Worm (Caenorhabditis elegans): Measurements from ENCODE around the gene snx-17.

snx-17 gene

DNA sequence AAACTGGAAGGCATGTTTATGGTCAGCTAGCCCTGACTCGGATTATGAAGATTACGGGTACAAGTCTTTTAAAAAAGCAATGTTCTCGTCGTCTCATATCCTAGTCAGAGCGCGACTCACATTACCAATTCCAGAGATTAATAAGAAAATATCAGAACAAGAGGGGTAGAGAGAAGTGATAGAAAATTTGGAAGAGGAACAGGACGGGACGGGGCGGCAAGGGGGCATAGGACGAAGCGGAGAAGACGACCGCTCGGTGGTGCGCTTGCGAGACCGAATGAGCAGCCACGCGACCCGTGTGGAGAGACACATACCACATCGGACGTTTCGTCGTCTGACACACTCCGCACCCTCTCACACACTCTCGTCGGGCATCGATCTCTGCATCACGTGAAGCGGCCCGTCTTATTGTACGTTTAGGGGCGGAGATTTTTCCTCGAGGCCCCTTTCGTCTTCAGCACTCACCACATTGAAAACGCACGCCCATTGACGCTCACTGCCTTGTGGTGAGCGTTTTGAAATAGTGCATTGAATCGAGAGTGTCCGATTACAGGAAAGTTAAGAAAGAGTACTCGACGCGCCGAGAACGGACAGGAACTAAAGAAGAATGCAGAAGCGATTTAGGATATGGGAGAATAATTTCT, 23.0 kb upstream of the snx-17 start (continued):
- TF ChIP-seq let-607 (tag; optimal IDR thresholded peaks at IDR 0.05): peak; percentile 53 to 90
- TF ChIP-seq F37B4.10 (GFP tag; IDR thresholded peaks at IDR 0.05): no peak
- TF ChIP-seq somi-1 (GFP tag; optimal IDR thresholded peaks at IDR 0.05): peak; percentile 90
- peak; percentile 53 for TF ChIP-seq B0035.1 (tag; optimal IDR thresholded peaks at IDR 0.05)
- peak; percentile 90 for TF ChIP-seq gei-17 (GFP tag; optimal IDR thresholded peaks at IDR 0.05)
- TF ChIP-seq F39B2.1 (GFP tag; IDR thresholded peaks at IDR 0.05): no peak
- peak; percentile 77 for TF ChIP-seq attf-5 (GFP tag; optimal IDR thresholded peaks at IDR 0.05)
- peak; percentile 97 for TF ChIP-seq ama-1 (optimal IDR thresholded peaks at IDR 0.05)
- TF ChIP-seq ama-1 (GFP tag; optimal IDR thresholded peaks at IDR 0.05): peak in 1 of 2 experiments; percentile 63
- TF ChIP-seq aptf-3 (GFP tag; IDR thresholded peaks at IDR 0.05): no peak
- no peak for TF ChIP-seq F49E8.2 (tag; optimal IDR thresholded peaks at IDR 0.05; ENCODE audit: insufficient read depth)
- no peak for TF ChIP-seq nhr-179 (tag; optimal IDR thresholded peaks at IDR 0.05)
- peak; percentile 95 for TF ChIP-seq ets-4 (GFP tag; optimal IDR thresholded peaks at IDR 0.05)
- TF ChIP-seq Y79H2A.3 (GFP tag; conservative IDR thresholded peaks at IDR 0.05): no peak
- peak; percentile 13 for TF ChIP-seq ztf-3 (GFP tag; optimal IDR thresholded peaks at IDR 0.05)
- 0 out of 2 replicates have a peak, but pooled peaks have one; percentile 49 for TF ChIP-seq ceh-58 (GFP tag; IDR thresholded peaks at IDR 0.05)
- peak; percentile 88 for TF ChIP-seq egrh-3 (GFP tag; IDR thresholded peaks at IDR 0.05)
- TF ChIP-seq B0336.3 (GFP tag; IDR thresholded peaks at IDR 0.05): peak; percentile 94
- TF ChIP-seq ztf-26 (tag; optimal IDR thresholded peaks at IDR 0.05): peak; percentile 94
- TF ChIP-seq C06A6.2 (GFP tag; conservative IDR thresholded peaks at IDR 0.05): peak; percentile 89
- no peak for TF ChIP-seq efl-1 (GFP tag; optimal IDR thresholded peaks at IDR 0.05)
- no peak for TF ChIP-seq Y95B8A.8 (GFP tag; IDR thresholded peaks at IDR 0.05)
- TF ChIP-seq F57A8.1 (GFP tag; optimal IDR thresholded peaks at IDR 0.05): peak; percentile 30
- no peak for TF ChIP-seq snpc-1.1 (tag; optimal IDR thresholded peaks at IDR 0.05; ENCODE audit: insufficient read depth)
- TF ChIP-seq rcor-1 (GFP tag; IDR thresholded peaks at IDR 0.05): peak; percentile 75
- peak; percentile 45; the same call in 1 of the 2 replicates for TF ChIP-seq hsf-1 (GFP tag; IDR thresholded peaks at IDR 0.05)
- no peak for TF ChIP-seq hlh-12 (tag; optimal IDR thresholded peaks at IDR 0.05)
- no peak for TF ChIP-seq F57C9.4 (tag; optimal IDR thresholded peaks at IDR 0.05)
- peak; percentile 78 for TF ChIP-seq F52B5.7 (tag; optimal IDR thresholded peaks at IDR 0.05)
- TF ChIP-seq egl-18 (GFP tag; IDR thresholded peaks at IDR 0.05): no peak; the same call in none of the 2 replicates
- TF ChIP-seq fkh-3 (tag; optimal IDR thresholded peaks at IDR 0.05): no peak
- peak; percentile 96 for TF ChIP-seq lir-1 (GFP tag; conservative IDR thresholded peaks at IDR 0.05)
- TF ChIP-seq madf-10 (tag; optimal IDR thresholded peaks at IDR 0.05): peak; percentile 82
- peak; percentile 94 for TF ChIP-seq atf-7 (tag; optimal IDR thresholded peaks at IDR 0.05)
- peak; percentile 89 for TF ChIP-seq hmg-1.2 (GFP tag; IDR thresholded peaks at IDR 0.05)
- TF ChIP-seq K12H6.12 (tag; optimal IDR thresholded peaks at IDR 0.05): peak; percentile 93
- TF ChIP-seq ZK185.1 (tag; optimal IDR thresholded peaks at IDR 0.05; ENCODE audit: poor library complexity, severe bottlenecking): peak; percentile 76
- TF ChIP-seq F23B12.7 (tag; optimal IDR thresholded peaks at IDR 0.05; ENCODE audit: insufficient read depth): no peak
- TF ChIP-seq Y67H2A.10 (GFP tag; conservative IDR thresholded peaks at IDR 0.05): peak; percentile 67; the same call in 1 of the 2 replicates
- peak; percentile 77 for TF ChIP-seq athp-1 (tag; optimal IDR thresholded peaks at IDR 0.05)
- TF ChIP-seq T26A5.8 (tag; optimal IDR thresholded peaks at IDR 0.05): no peak
- TF ChIP-seq chd-7 (tag; optimal IDR thresholded peaks at IDR 0.05): peak; percentile 93
- TF ChIP-seq K11D2.4 (GFP tag; IDR thresholded peaks at IDR 0.05): peak; percentile 89
- TF ChIP-seq egl-44 (GFP tag; IDR thresholded peaks at IDR 0.05): peak; percentile 69
- TF ChIP-seq pbrm-1 (GFP tag; IDR thresholded peaks at IDR 0.05): peak; percentile 87
- TF ChIP-seq ztf-25 (GFP tag; IDR thresholded peaks at IDR 0.05): no peak
- TF ChIP-seq lag-1 (GFP tag; IDR thresholded peaks at IDR 0.05): no peak
- TF ChIP-seq dpl-1 (GFP tag; optimal IDR thresholded peaks at IDR 0.05): no peak

All from whole organism, young adult.